Fruit fly (Drosophila melanogaster): ENCODE data around the gene RluA-2.

DNA sequence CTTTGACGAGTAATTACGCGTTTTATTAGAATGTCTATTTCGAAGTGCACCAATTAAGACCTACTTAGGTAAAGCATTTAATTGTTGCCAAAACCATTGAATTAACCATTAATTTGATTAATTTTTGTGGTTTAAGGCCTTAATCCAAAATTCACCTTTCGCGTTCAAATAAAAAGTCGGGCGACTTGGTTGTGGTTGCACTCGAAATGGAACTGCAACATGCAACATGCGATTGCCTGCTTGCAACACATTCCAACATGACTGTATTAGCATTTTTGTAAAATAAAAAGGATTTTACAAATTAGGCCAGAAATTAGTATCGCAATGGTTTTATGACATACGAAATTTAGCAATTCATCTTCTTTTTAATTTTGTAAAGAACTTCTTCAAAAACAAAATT lies 2.1 kb upstream of the RluA-2 start:
- TF ChIP-seq h (optimal IDR thresholded peaks at IDR 0.05), result no peak
- TF ChIP-seq CG11093 (GFP tag; IDR thresholded peaks at IDR 0.05), result no peak
- TF ChIP-seq CG8944 (GFP tag; optimal IDR thresholded peaks at IDR 0.05), result no peak
- TF ChIP-seq gcm (GFP tag; optimal IDR thresholded peaks at IDR 0.05), result no peak
- TF ChIP-seq pros (GFP tag; optimal IDR thresholded peaks at IDR 0.05), result no peak
- no peak for TF ChIP-seq CG16815 (GFP tag; optimal IDR thresholded peaks at IDR 0.05)
- no peak for TF ChIP-seq chinmo (GFP tag; IDR thresholded peaks at IDR 0.05; ENCODE audit: partially characterized antibody)
- TF ChIP-seq dmrt99B (tag; optimal IDR thresholded peaks at IDR 0.05), result no peak
- TF ChIP-seq GATAe (GFP tag; conservative IDR thresholded peaks at IDR 0.05), result no peak
- TF ChIP-seq CG15601 (tag; optimal IDR thresholded peaks at IDR 0.05), result no peak
- TF ChIP-seq trem (tag; optimal IDR thresholded peaks at IDR 0.05), result no peak
- TF ChIP-seq Ets65A (GFP tag), result no peak
- no peak for TF ChIP-seq CG17328 (GFP tag; IDR thresholded peaks at IDR 0.05)
- no peak for TF ChIP-seq gfzf (GFP tag; optimal IDR thresholded peaks at IDR 0.05)
